Fruit fly (Drosophila melanogaster): ENCODE results near the gene CG42249.
A peak's percentile ranks its signal among the peaks of the same experiment; 100 is the strongest.

CG42249 gene

dm6 chrX:11149201-11149600, 53.1 kb downstream of the CG42249 start, which contains the start of gene Lint-1 (continued):
- TF ChIP-seq Bteb2 (GFP tag; optimal IDR thresholded peaks at IDR 0.05) = no peak
- no peak for TF ChIP-seq bcd (GFP tag; optimal IDR thresholded peaks at IDR 0.05)
- TF ChIP-seq CG9215 (GFP tag; IDR thresholded peaks at IDR 0.05) = no peak
- TF ChIP-seq ash1 (GFP tag; optimal IDR thresholded peaks at IDR 0.05) = no peak
- TF ChIP-seq CG10274 (GFP tag; optimal IDR thresholded peaks at IDR 0.05) = no peak
- TF ChIP-seq CG11398 (GFP tag; optimal IDR thresholded peaks at IDR 0.05) = no peak
- TF ChIP-seq CG6689 (GFP tag; IDR thresholded peaks at IDR 0.05) = no peak
- TF ChIP-seq CG2129 (GFP tag; IDR thresholded peaks at IDR 0.05; ENCODE audit: partially characterized antibody) = no peak
- peak; percentile 12 for TF ChIP-seq zfh2 (GFP tag; optimal IDR thresholded peaks at IDR 0.05)
- TF ChIP-seq inv (GFP tag; IDR thresholded peaks at IDR 0.05; ENCODE audit: partially characterized antibody) = no peak
- TF ChIP-seq Rfx (GFP tag; IDR thresholded peaks at IDR 0.05) = 0 out of 2 replicates have a peak, but pooled peaks have one; percentile 33
- no peak for TF ChIP-seq Lhr (GFP tag; optimal IDR thresholded peaks at IDR 0.05)
- TF ChIP-seq CG18011 (GFP tag; optimal IDR thresholded peaks at IDR 0.05) = no peak
- no peak for TF ChIP-seq bsh (GFP tag; optimal IDR thresholded peaks at IDR 0.05)
- TF ChIP-seq lab (GFP tag; optimal IDR thresholded peaks at IDR 0.05) = peak; percentile 20
- TF ChIP-seq BEAF-32 (GFP tag; optimal IDR thresholded peaks at IDR 0.05) = peak; percentile 37

DNA sequence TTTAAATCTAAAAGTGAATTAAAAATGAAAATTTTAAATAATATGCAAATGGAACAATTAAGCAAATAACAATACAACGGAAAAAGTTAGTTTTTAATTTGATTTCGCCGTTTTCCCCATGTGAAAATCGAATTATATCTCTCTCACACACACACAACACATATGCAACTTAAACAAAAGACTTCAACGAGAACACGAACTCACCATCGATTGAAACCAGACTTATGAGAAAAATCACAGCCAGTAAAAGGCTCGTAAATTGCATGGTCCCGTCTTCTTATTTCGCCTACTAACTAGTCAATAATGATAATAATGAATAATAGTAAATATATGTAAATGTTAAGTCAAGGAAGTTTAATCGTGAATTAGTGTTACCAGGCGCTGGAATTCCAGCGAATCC, 57.3 kb downstream of the CG42249 start:
- TF ChIP-seq MESR4 (GFP tag; optimal IDR thresholded peaks at IDR 0.05) (peak; percentile 22), Elba2 (GFP tag; optimal IDR thresholded peaks at IDR 0.05) (no peak), cg (GFP tag; optimal IDR thresholded peaks at IDR 0.05) (peak; percentile 51), CG14441 (GFP tag; IDR thresholded peaks at IDR 0.05) (no peak), lbe (GFP tag; optimal IDR thresholded peaks at IDR 0.05) (no peak), CG11247 (GFP tag; IDR thresholded peaks at IDR 0.05) (peak; percentile 94), sens (GFP tag) (peak; percentile 15), CG14965 (GFP tag; optimal IDR thresholded peaks at IDR 0.05; ENCODE audit: borderline replicate concordance) (no peak), Side (GFP tag; optimal IDR thresholded peaks at IDR 0.05) (no peak), ac (GFP tag; optimal IDR thresholded peaks at IDR 0.05) (no peak), tgo (GFP tag; IDR thresholded peaks at IDR 0.05) (no peak), ssp (GFP tag; IDR thresholded peaks at IDR 0.05) (no peak), eyg (GFP tag; optimal IDR thresholded peaks at IDR 0.05) (no peak), CG12744 (GFP tag; optimal IDR thresholded peaks at IDR 0.05) (no peak), hbn (GFP tag; IDR thresholded peaks at IDR 0.05; ENCODE audit: partially characterized antibody) (no peak), CG2889 (GFP tag; IDR thresholded peaks at IDR 0.05) (no peak), fd3F (GFP tag; optimal IDR thresholded peaks at IDR 0.05) (no peak), CG33557 (GFP tag; optimal IDR thresholded peaks at IDR 0.05) (no peak)

DNA sequence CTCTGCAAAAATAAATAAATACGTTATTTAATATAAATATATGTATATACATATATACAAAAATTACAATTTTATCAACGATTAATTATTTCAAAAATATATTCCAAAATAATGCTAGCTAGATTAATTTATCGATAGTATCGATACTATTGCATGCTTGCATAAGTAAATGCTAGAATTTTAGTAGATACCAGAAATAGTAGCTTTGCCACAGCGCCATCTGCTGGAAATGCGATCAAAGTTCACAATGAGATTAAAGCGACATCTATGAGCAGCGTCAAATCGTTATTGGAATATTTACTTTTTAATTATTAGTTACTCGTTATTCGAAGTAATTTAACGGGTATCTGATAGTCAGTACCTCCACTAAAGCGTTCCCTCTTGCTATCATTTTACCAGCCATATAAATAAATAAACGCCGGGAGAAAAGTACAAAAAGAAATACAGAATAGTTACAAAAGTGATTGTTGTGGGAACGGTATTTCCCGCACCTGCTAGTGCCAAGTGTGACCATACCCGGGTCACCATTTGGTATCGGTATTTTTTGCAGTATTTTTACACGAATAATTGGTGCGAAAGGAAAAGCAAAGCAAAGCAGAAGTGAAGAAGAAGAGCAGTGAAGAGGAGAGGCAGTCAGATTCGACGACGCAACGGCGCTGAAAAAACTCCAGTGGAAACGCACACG, 57.9 kb downstream of the CG42249 start, which contains the start of the genes rtv and Dlic:
TSS of gene rtv (minus strand) at position 165 of the 685 bp plus-strand sequence.
TSS of gene Dlic (plus strand) at position 596 of the 685 bp plus-strand sequence.
- no peak for TF ChIP-seq dan (GFP tag; IDR thresholded peaks at IDR 0.05)
- peak; percentile 21 for TF ChIP-seq CG9817 (tag; optimal IDR thresholded peaks at IDR 0.05)
- TF ChIP-seq Nf-YC (tag; optimal IDR thresholded peaks at IDR 0.05) = no peak
- TF ChIP-seq ara (GFP tag; IDR thresholded peaks at IDR 0.05) = no peak
- TF ChIP-seq nerfin-1 (tag; optimal IDR thresholded peaks at IDR 0.05) = peak; percentile 74
- peak in 1 of 2 experiments; percentile 10 for TF ChIP-seq chif (GFP tag; optimal IDR thresholded peaks at IDR 0.05)
- no peak for TF ChIP-seq CG12744 (GFP tag; optimal IDR thresholded peaks at IDR 0.05)
- TF ChIP-seq sob (GFP tag; IDR thresholded peaks at IDR 0.05) = no peak
- TF ChIP-seq mam (GFP tag; optimal IDR thresholded peaks at IDR 0.05) = peak; percentile 33
- no peak for TF ChIP-seq btn (GFP tag; optimal IDR thresholded peaks at IDR 0.05)
- TF ChIP-seq CG1024 (GFP tag; IDR thresholded peaks at IDR 0.05) = no peak
- TF ChIP-seq CG30403 (GFP tag; optimal IDR thresholded peaks at IDR 0.05) = peak; percentile 54
- no peak for TF ChIP-seq caup (GFP tag; optimal IDR thresholded peaks at IDR 0.05; ENCODE audit: severe bottlenecking)
- no peak for TF ChIP-seq CG5180 (GFP tag; optimal IDR thresholded peaks at IDR 0.05)
- TF ChIP-seq CG10431 (GFP tag; optimal IDR thresholded peaks at IDR 0.05) = no peak
- TF ChIP-seq CG42726 (GFP tag; IDR thresholded peaks at IDR 0.05; ENCODE audit: partially characterized antibody) = 0 out of 2 replicates have a peak, but pooled peaks have one; percentile 37

Data from whole organism, embryonic.